In genomic region chr3L:7520619-7521018, dm6 we compare ENCODE assay signal across 4 fruit fly cellular contexts.
TF ChIP-seq lines count a peak whose summit lies in the region.

No protein-coding gene starts in this region.

- TF ChIP-seq CTCF in whole organism, embryonic (GFP tag; optimal IDR thresholded peaks at IDR 0.05; lab: Kevin White, UChicago) = no peak

TF ChIP-seq in whole organism, adult, 20 proteins besides CTCF, POLR2A, EP300 and RAD21:
- TF ChIP-seq CG14711 (tag; optimal IDR thresholded peaks at IDR 0.05; lab: Kevin White, UChicago) (no peak), bab1 (GFP tag; optimal IDR thresholded peaks at IDR 0.05; lab: Kevin White, UChicago) (no peak), cic (GFP tag; optimal IDR thresholded peaks at IDR 0.05; lab: Kevin White, UChicago) (peak; percentile 78)

TF ChIP-seq in whole organism, embryonic, 481 proteins besides CTCF, POLR2A, EP300 and RAD21:
- TF ChIP-seq CG17385 (GFP tag; optimal IDR thresholded peaks at IDR 0.05; lab: Kevin White, UChicago) (peak; percentile 53), btn (GFP tag; optimal IDR thresholded peaks at IDR 0.05; lab: Kevin White, UChicago) (no peak)

TF ChIP-seq in whole organism, prepupa, 60 proteins besides CTCF, POLR2A, EP300 and RAD21:
- no peak for TF ChIP-seq lz (GFP tag; optimal IDR thresholded peaks at IDR 0.05; lab: Kevin White, UChicago)
- TF ChIP-seq Smox (GFP tag; optimal IDR thresholded peaks at IDR 0.05; lab: Kevin White, UChicago) = no peak
- no peak for TF ChIP-seq eg (GFP tag; IDR thresholded peaks at IDR 0.05; lab: Robert Waterston, UW)
- no peak for TF ChIP-seq acj6 (GFP tag; optimal IDR thresholded peaks at IDR 0.05; lab: Kevin White, UChicago)
- peak; percentile 69 for TF ChIP-seq svp (GFP tag; lab: Kevin White, UChicago)
- no peak for TF ChIP-seq vri (GFP tag; optimal IDR thresholded peaks at IDR 0.05; lab: Kevin White, UChicago)
TF ChIP-seq in whole organism, prepupa: peak in this region for 1.

TF ChIP-seq in whole organism, pupa, 21 proteins besides CTCF, POLR2A, EP300 and RAD21:
- peak; percentile 13 for TF ChIP-seq EcR (GFP tag; optimal IDR thresholded peaks at IDR 0.05; lab: Kevin White, UChicago)
- TF ChIP-seq CG8301 (tag; optimal IDR thresholded peaks at IDR 0.05; lab: Kevin White, UChicago) = no peak
- no peak for TF ChIP-seq CG10348 (GFP tag; IDR thresholded peaks at IDR 0.05; lab: Robert Waterston, UW)
- TF ChIP-seq CG15710 (tag; optimal IDR thresholded peaks at IDR 0.05; lab: Kevin White, UChicago) = no peak
- TF ChIP-seq Snoo (tag; optimal IDR thresholded peaks at IDR 0.05; lab: Kevin White, UChicago) = no peak
- TF ChIP-seq Ets98B (GFP tag; IDR thresholded peaks at IDR 0.05; lab: Robert Waterston, UW) = no peak
- TF ChIP-seq CG13204 (GFP tag; optimal IDR thresholded peaks at IDR 0.05; lab: Kevin White, UChicago) = no peak
- no peak for TF ChIP-seq gl (tag; optimal IDR thresholded peaks at IDR 0.05; lab: Kevin White, UChicago)
- no peak for TF ChIP-seq CG4496 (GFP tag; IDR thresholded peaks at IDR 0.05; lab: Robert Waterston, UW)
